Worm (Caenorhabditis elegans) whole organism, L1 larva: ENCODE measurements around the gene sdz-10.
A peak's percentile ranks its signal among the peaks of the same experiment; 100 is the strongest.

Experiments used
- C16A3.4 ChIP-seq: fragments of 150-350 bp; optimal IDR thresholded peaks from 2 replicates; lab custom pipeline; 2014; ENCODE audit warnings: missing biosample characterization, missing genetic modification characterization
- F16B12.6 ChIP-seq: fragments of 150-350 bp; optimal IDR thresholded peaks from 2 replicates; lab custom pipeline; 2014; ENCODE audit warnings: missing biosample characterization, missing genetic modification characterization
- Y116A8C.19 ChIP-seq: sonication (generic microtip); optimal IDR thresholded peaks from 2 replicates; lab custom pipeline; 2016; ENCODE audit warnings: missing compliant biosample characterization, missing genetic modification characterization, borderline replicate concordance
- ama-1 ChIP-seq: fragments of 150-350 bp; optimal IDR thresholded peaks from 2 replicates; lab custom pipeline; 2014
- blmp-1 ChIP-seq: fragments of 150-350 bp; optimal IDR thresholded peaks from 2 replicates; lab custom pipeline; 2014; ENCODE audit warnings: missing biosample characterization, missing genetic modification characterization
- ceh-63 ChIP-seq: fragments of 200-800 bp; sonication (Bioruptor generic); optimal IDR thresholded peaks from 2 replicates; lab custom pipeline; 2018; ENCODE audit warnings: mild to moderate bottlenecking, missing genetic modification characterization, missing compliant biosample characterization
- ceh-8 ChIP-seq: fragments of 200-800 bp; sonication (Bioruptor generic); optimal IDR thresholded peaks from 2 replicates; lab custom pipeline; 2018; ENCODE audit warnings: mild to moderate bottlenecking, missing genetic modification characterization, moderate library complexity, missing compliant biosample characterization
- ceh-82 ChIP-seq, 3 experiments: fragments of 150-350 bp in 1 of 3; sonication (generic microtip) in 2 of 3; optimal IDR thresholded peaks; 2 replicates each; lab custom pipeline; 2014 to 2017; ENCODE audit warnings: missing biosample characterization in 3 of 3, missing genetic modification characterization in 3 of 3
- ceh-88 ChIP-seq: fragments of 200-800 bp; sonication (Bioruptor generic); IDR thresholded peaks from 2 replicates; pipeline ENCODE4 v1.3.6; 2022; ENCODE audit warnings: missing genetic modification characterization, missing compliant biosample characterization
- ces-1 ChIP-seq: fragments of 150-350 bp; optimal IDR thresholded peaks from 2 replicates; lab custom pipeline; 2014; ENCODE audit warnings: missing biosample characterization, missing genetic modification reagents, missing genetic modification characterization
- dpl-1 ChIP-seq, 3 experiments: fragments of 150-350 bp in 2 of 3; sonication (generic microtip) in 1 of 3; optimal IDR thresholded peaks; 2 replicates each; lab custom pipeline; 2014 to 2017; ENCODE audit warnings: missing biosample characterization in 3 of 3, missing genetic modification characterization in 3 of 3, missing genetic modification reagents in 3 of 3
- dsc-1 ChIP-seq: sonication (generic microtip); optimal IDR thresholded peaks from 2 replicates; lab custom pipeline; 2016; ENCODE audit warnings: mild to moderate bottlenecking, missing genetic modification characterization, missing compliant biosample characterization
- efl-1 ChIP-seq, 4 experiments: fragments of 150-350 bp; optimal IDR thresholded peaks in 3 of 4; peaks in 1 of 4; 1 replicate in 1 of 4; 2 replicates in 3 of 4; lab custom pipeline; 2014; ENCODE audit warnings: missing biosample characterization in 2 of 4, missing genetic modification characterization in 2 of 4, missing genetic modification reagents in 2 of 4
- egl-27 ChIP-seq, 2 experiments: fragments of 150-350 bp in 1 of 2; sonication (generic microtip); optimal IDR thresholded peaks; 3 replicates each; lab custom pipeline; 2017 to 2018; ENCODE audit warnings: missing biosample characterization in 2 of 2, missing genetic modification characterization in 2 of 2, missing genetic modification reagents in 2 of 2
- elt-2 ChIP-seq: sonication (generic microtip); optimal IDR thresholded peaks from 2 replicates; lab custom pipeline; 2016; ENCODE audit warnings: missing genetic modification characterization, mild to moderate bottlenecking, inconsistent platforms, missing compliant biosample characterization, missing genetic modification reagents
- fkh-4 ChIP-seq: sonication (generic microtip); optimal IDR thresholded peaks from 2 replicates; lab custom pipeline; 2016; ENCODE audit warnings: missing compliant biosample characterization, missing genetic modification characterization, borderline replicate concordance
- fos-1 ChIP-seq: fragments of 150-350 bp; optimal IDR thresholded peaks from 2 replicates; lab custom pipeline; 2014; ENCODE audit warnings: missing biosample characterization, missing genetic modification characterization
- irx-1 ChIP-seq: sonication (generic microtip); optimal IDR thresholded peaks from 2 replicates; lab custom pipeline; 2016; ENCODE audit warnings: missing genetic modification characterization, missing compliant biosample characterization
- isw-1 ChIP-seq: fragments of 200-800 bp; sonication (Bioruptor generic); IDR thresholded peaks from 2 replicates; pipeline ENCODE4 v1.3.6; 2022; ENCODE audit warnings: missing genetic modification characterization, missing compliant biosample characterization
- lin-13 ChIP-seq: fragments of 150-350 bp; optimal IDR thresholded peaks from 2 replicates; lab custom pipeline; 2014; ENCODE audit warnings: missing biosample characterization, missing genetic modification reagents, missing genetic modification characterization
- lin-14 ChIP-seq: fragments of 200-800 bp; sonication (Bioruptor generic); optimal IDR thresholded peaks from 2 replicates; lab custom pipeline; 2018; ENCODE audit warnings: mild to moderate bottlenecking, missing genetic modification characterization, moderate library complexity, missing compliant biosample characterization
- lin-15B ChIP-seq: fragments of 150-350 bp; sonication (generic microtip); optimal IDR thresholded peaks from 3 replicates; lab custom pipeline; 2014; ENCODE audit warnings: missing biosample characterization, missing genetic modification characterization
- lin-35 ChIP-seq, 2 experiments: fragments of 150-350 bp; optimal IDR thresholded peaks; 2 replicates each; lab custom pipeline; 2014; ENCODE audit warnings: missing biosample characterization in 2 of 2, missing genetic modification characterization in 2 of 2, missing genetic modification reagents in 2 of 2
- lin-39 ChIP-seq: fragments of 150-350 bp; optimal IDR thresholded peaks from 2 replicates; lab custom pipeline; 2014; ENCODE audit warnings: missing biosample characterization, missing genetic modification reagents, missing genetic modification characterization
- lsy-2 ChIP-seq, 2 experiments: fragments of 150-350 bp; optimal IDR thresholded peaks; 2 replicates each; lab custom pipeline; 2014; ENCODE audit warnings: missing biosample characterization in 2 of 2, missing genetic modification characterization in 2 of 2
- mdl-1 ChIP-seq, 2 experiments: fragments of 150-350 bp; optimal IDR thresholded peaks; 2 replicates each; lab custom pipeline; 2014 to 2017; ENCODE audit warnings: missing biosample characterization in 2 of 2, missing genetic modification characterization in 2 of 2, inconsistent platforms in 1 of 2
- mef-2 ChIP-seq: fragments of 150-350 bp; optimal IDR thresholded peaks from 2 replicates; lab custom pipeline; 2014; ENCODE audit warnings: missing biosample characterization, missing genetic modification characterization
- mep-1 ChIP-seq: fragments of 150-350 bp; optimal IDR thresholded peaks from 2 replicates; lab custom pipeline; 2014; ENCODE audit warnings: missing biosample characterization, missing genetic modification characterization
- nhr-19 ChIP-seq: fragments of 200-800 bp; sonication (Bioruptor generic); conservative IDR thresholded peaks from 2 replicates; pipeline ENCODE4 v1.3.6; 2022; ENCODE audit warnings: missing genetic modification characterization, missing compliant biosample characterization
- nhr-20 ChIP-seq: sonication (generic microtip); optimal IDR thresholded peaks from 2 replicates; lab custom pipeline; 2016; ENCODE audit warnings: mild to moderate bottlenecking, missing genetic modification characterization, missing compliant biosample characterization
- nhr-237 ChIP-seq: fragments of 150-350 bp; optimal IDR thresholded peaks from 2 replicates; lab custom pipeline; 2014; ENCODE audit warnings: missing biosample characterization, missing genetic modification characterization
- nhr-28 ChIP-seq: fragments of 150-350 bp; optimal IDR thresholded peaks from 2 replicates; lab custom pipeline; 2014; ENCODE audit warnings: missing biosample characterization, missing genetic modification characterization
- nhr-47 ChIP-seq: sonication (generic microtip); optimal IDR thresholded peaks from 2 replicates; lab custom pipeline; 2016; ENCODE audit warnings: mild to moderate bottlenecking, missing genetic modification characterization, moderate library complexity, missing compliant biosample characterization
- nhr-71 ChIP-seq: sonication (generic microtip); optimal IDR thresholded peaks from 2 replicates; lab custom pipeline; 2016; ENCODE audit warnings: mild to moderate bottlenecking, missing genetic modification characterization, moderate library complexity, missing compliant biosample characterization
- nhr-85 ChIP-seq: sonication (generic microtip); peaks from one replicate; lab custom pipeline; 2016; ENCODE audit warnings: missing genetic modification characterization, inconsistent platforms, missing compliant biosample characterization
- pag-3 ChIP-seq: sonication (generic microtip); optimal IDR thresholded peaks from 2 replicates; lab custom pipeline; 2017; ENCODE audit warnings: missing genetic modification characterization, mild to moderate bottlenecking, missing compliant biosample characterization, antibody characterized with exemption, borderline replicate concordance; ENCODE audit not compliant: insufficient read depth
- pqm-1 ChIP-seq: sonication (generic microtip); optimal IDR thresholded peaks from 3 replicates; lab custom pipeline; 2017; ENCODE audit warnings: missing biosample characterization, missing genetic modification characterization
- rnt-1 ChIP-seq: sonication (generic microtip); optimal IDR thresholded peaks from 2 replicates; lab custom pipeline; 2016; ENCODE audit warnings: mild to moderate bottlenecking, missing genetic modification characterization, moderate library complexity, missing compliant biosample characterization
- skn-1 ChIP-seq: fragments of 150-350 bp; optimal IDR thresholded peaks from 2 replicates; lab custom pipeline; 2014; ENCODE audit warnings: missing biosample characterization, missing genetic modification characterization
- snu-23 ChIP-seq: sonication (generic microtip); optimal IDR thresholded peaks from 2 replicates; lab custom pipeline; 2016; ENCODE audit warnings: missing genetic modification characterization, missing compliant biosample characterization
- sox-4 ChIP-seq: sonication (generic microtip); optimal IDR thresholded peaks from 2 replicates; lab custom pipeline; 2016; ENCODE audit warnings: missing genetic modification characterization, missing compliant biosample characterization
- sup-37 ChIP-seq: fragments of 200-800 bp; sonication (Bioruptor generic); optimal IDR thresholded peaks from 2 replicates; lab custom pipeline; 2018; ENCODE audit warnings: mild to moderate bottlenecking, missing genetic modification characterization, missing compliant biosample characterization
- swsn-7 ChIP-seq: sonication (generic microtip); optimal IDR thresholded peaks from 2 replicates; lab custom pipeline; 2016; ENCODE audit warnings: missing genetic modification characterization, missing compliant biosample characterization
- tbx-2 ChIP-seq: sonication (generic microtip); optimal IDR thresholded peaks from 2 replicates; lab custom pipeline; 2016; ENCODE audit warnings: missing genetic modification characterization, missing compliant biosample characterization
- unc-130 ChIP-seq: fragments of 150-350 bp; optimal IDR thresholded peaks from 2 replicates; lab custom pipeline; 2017; ENCODE audit warnings: missing biosample characterization, missing genetic modification characterization, inconsistent platforms
- vab-15 ChIP-seq: sonication (generic microtip); optimal IDR thresholded peaks from 2 replicates; lab custom pipeline; 2017; ENCODE audit warnings: missing genotype, mild to moderate bottlenecking, missing genetic modification characterization, missing compliant biosample characterization
- xbp-1 ChIP-seq: sonication (generic microtip); optimal IDR thresholded peaks from 2 replicates; lab custom pipeline; 2016; ENCODE audit warnings: missing genetic modification characterization, missing compliant biosample characterization
- zag-1 ChIP-seq: fragments of 150-350 bp; optimal IDR thresholded peaks from 2 replicates; lab custom pipeline; 2014; ENCODE audit warnings: missing biosample characterization, missing genetic modification characterization
- ztf-11 ChIP-seq, 2 experiments: sonication (generic microtip); optimal IDR thresholded peaks; 2 replicates each; lab custom pipeline; 2016 to 2017; ENCODE audit warnings: missing genetic modification characterization in 2 of 2, missing biosample characterization in 1 of 2, missing compliant biosample characterization in 1 of 2

The sdz-10 gene

DNA sequence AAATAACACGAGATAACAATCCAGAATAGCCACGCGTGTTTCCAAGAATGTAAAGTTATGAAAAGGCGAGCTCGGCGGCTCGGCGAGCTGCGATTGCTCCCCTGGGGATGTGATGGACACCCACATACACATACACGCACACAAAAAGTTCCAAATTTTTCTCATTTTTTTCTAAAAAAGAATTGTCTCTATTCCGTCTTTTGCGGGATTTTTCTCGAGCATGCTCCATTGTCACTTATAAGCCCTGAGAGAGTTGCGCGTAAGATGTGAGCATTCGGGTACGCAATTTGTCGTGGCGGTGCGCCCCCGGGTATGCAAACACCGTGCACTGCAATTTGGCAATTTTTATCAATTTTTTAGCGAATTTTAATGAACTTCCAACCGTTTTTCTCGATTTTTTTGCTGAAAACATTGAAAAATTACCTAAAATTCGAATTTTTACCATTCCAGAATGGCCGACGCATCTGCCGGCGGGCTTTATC lies 15.0 kb upstream of the sdz-10 start, which contains the start of the genes F08D12.12 and srpa-72:
TSS of gene F08D12.12 (minus strand) at position 51 of the 482 bp plus-strand sequence.
TSS of gene srpa-72 (plus strand) at position 451 of the 482 bp plus-strand sequence.
- TF ChIP-seq ceh-88 = no peak
- peak; percentile 18; the same call in 1 of the 2 replicates for TF ChIP-seq isw-1 (GFP tag; lab: Robert Waterston, UW)
- TF ChIP-seq mdl-1 (tag; optimal IDR thresholded peaks at IDR 0.05; lab: Kevin White, UChicago) = peak in 1 of 2 experiments; percentile 18
- TF ChIP-seq dpl-1 (GFP tag; optimal IDR thresholded peaks at IDR 0.05; lab: Kevin White, UChicago) = peak; percentile 23 to 57 (median 57)
- TF ChIP-seq ama-1 (lab: Kevin White, UChicago) = no peak
- TF ChIP-seq lin-35 (GFP tag; optimal IDR thresholded peaks at IDR 0.05; lab: Kevin White, UChicago) = peak; percentile 29 to 61
- TF ChIP-seq lin-15B = peak; percentile 15
- TF ChIP-seq efl-1 (optimal IDR thresholded peaks at IDR 0.05; lab: Kevin White, UChicago) = peak; percentile 56 to 60
- TF ChIP-seq efl-1 (GFP tag; optimal IDR thresholded peaks at IDR 0.05 in 1 of 2; lab: Kevin White, UChicago) = peak; percentile 53 to 95
- no peak for TF ChIP-seq irx-1 (tag; lab: Kevin White, UChicago)
- peak; percentile 10 for TF ChIP-seq swsn-7 (tag; lab: Kevin White, UChicago)
- TF ChIP-seq xbp-1 (tag; lab: Kevin White, UChicago) = peak; percentile 27
- TF ChIP-seq snu-23 = peak; percentile 48
- TF ChIP-seq vab-15 (tag; lab: Kevin White, UChicago) = peak; percentile 26
- TF ChIP-seq nhr-85 (tag; lab: Kevin White, UChicago) = no peak
- peak; percentile 27 for TF ChIP-seq lin-13 (GFP tag; lab: Kevin White, UChicago)
- TF ChIP-seq lsy-2 (tag; optimal IDR thresholded peaks at IDR 0.05; lab: Kevin White, UChicago) = peak; percentile 36 to 63
- no peak for TF ChIP-seq nhr-28 (tag; lab: Kevin White, UChicago)
- no peak for TF ChIP-seq pqm-1
- no peak for TF ChIP-seq sox-4
- no peak for TF ChIP-seq tbx-2
- TF ChIP-seq blmp-1 (tag; lab: Kevin White, UChicago) = no peak
- no peak for TF ChIP-seq mep-1 (tag; lab: Kevin White, UChicago)
- no peak for TF ChIP-seq nhr-47 (tag; lab: Kevin White, UChicago)
- no peak for TF ChIP-seq fkh-4
- no peak for TF ChIP-seq fos-1 (tag; lab: Kevin White, UChicago)
- TF ChIP-seq F16B12.6 (tag; lab: Kevin White, UChicago) = peak; percentile 91
- TF ChIP-seq Y116A8C.19 (tag; lab: Kevin White, UChicago) = no peak
- no peak for TF ChIP-seq nhr-20
- no peak for TF ChIP-seq skn-1 (tag; lab: Kevin White, UChicago)
- TF ChIP-seq lin-39 (tag; lab: Kevin White, UChicago) = no peak
- TF ChIP-seq unc-130 (tag; lab: Kevin White, UChicago) = peak; percentile 64
- no peak for TF ChIP-seq ceh-63 (GFP tag; lab: Kevin White, UChicago)
- TF ChIP-seq elt-2 (tag; lab: Kevin White, UChicago) = no peak
- TF ChIP-seq pag-3 = no peak
- no peak for TF ChIP-seq ztf-11 (tag; optimal IDR thresholded peaks at IDR 0.05; lab: Kevin White, UChicago)
- peak; percentile 57 for TF ChIP-seq lin-14 (GFP tag; lab: Kevin White, UChicago)
- no peak for TF ChIP-seq nhr-237
- TF ChIP-seq dsc-1 (tag; lab: Kevin White, UChicago) = no peak
- TF ChIP-seq zag-1 (tag; lab: Kevin White, UChicago) = no peak
- no peak for TF ChIP-seq ces-1 (GFP tag; lab: Kevin White, UChicago)
- no peak for TF ChIP-seq sup-37 (GFP tag; lab: Kevin White, UChicago)
- peak; percentile 23 for TF ChIP-seq nhr-19 (GFP tag; lab: Robert Waterston, UW)
- TF ChIP-seq C16A3.4 (tag; lab: Kevin White, UChicago) = peak; percentile 42
- TF ChIP-seq ceh-8 (GFP tag; lab: Kevin White, UChicago) = no peak
- no peak for TF ChIP-seq egl-27 (tag; optimal IDR thresholded peaks at IDR 0.05; lab: Kevin White, UChicago)
- no peak for TF ChIP-seq nhr-71 (tag; lab: Kevin White, UChicago)
- TF ChIP-seq rnt-1 (tag; lab: Kevin White, UChicago) = no peak
- TF ChIP-seq mef-2 (tag; lab: Kevin White, UChicago) = no peak
- peak in 2 of 3 experiments; percentile 27 to 41 for TF ChIP-seq ceh-82 (tag; optimal IDR thresholded peaks at IDR 0.05; lab: Kevin White, UChicago)
